Fruit fly (Drosophila melanogaster): ENCODE measurements around the gene Naa40.
A peak's percentile ranks its signal among the peaks of the same experiment; 100 is the strongest.

The Naa40 gene

dm6 chr3R:29723048-29723656, 1.6 kb downstream of the Naa40 start, which contains the start of gene Pcd (continued):
- TF ChIP-seq lab (GFP tag; optimal IDR thresholded peaks at IDR 0.05), result no peak
- TF ChIP-seq GATAe (GFP tag; conservative IDR thresholded peaks at IDR 0.05), result no peak
- TF ChIP-seq az2 (GFP tag; optimal IDR thresholded peaks at IDR 0.05), result no peak
- TF ChIP-seq Sox102F (GFP tag; optimal IDR thresholded peaks at IDR 0.05), result no peak
- no peak for TF ChIP-seq twi (tag; optimal IDR thresholded peaks at IDR 0.05)
- no peak for TF ChIP-seq grn (GFP tag; optimal IDR thresholded peaks at IDR 0.05)
- no peak for TF ChIP-seq CG3065 (GFP tag; optimal IDR thresholded peaks at IDR 0.05)
- no peak for TF ChIP-seq sisA (GFP tag; IDR thresholded peaks at IDR 0.05)
- TF ChIP-seq pum (GFP tag; optimal IDR thresholded peaks at IDR 0.05), result no peak
- TF ChIP-seq CG9876 (GFP tag; optimal IDR thresholded peaks at IDR 0.05), result no peak
- TF ChIP-seq Chrac-16 (GFP tag; optimal IDR thresholded peaks at IDR 0.05), result no peak
- TF ChIP-seq CG10654 (GFP tag; optimal IDR thresholded peaks at IDR 0.05), result no peak
- TF ChIP-seq ATbp (GFP tag; optimal IDR thresholded peaks at IDR 0.05), result no peak
- no peak for TF ChIP-seq br (optimal IDR thresholded peaks at IDR 0.05)
- TF ChIP-seq CG17328 (GFP tag; IDR thresholded peaks at IDR 0.05), result 0 out of 2 replicates have a peak, but pooled peaks have one; percentile 27
- no peak for TF ChIP-seq bcd (GFP tag; optimal IDR thresholded peaks at IDR 0.05)
- no peak for TF ChIP-seq HLH3B (GFP tag; IDR thresholded peaks at IDR 0.05)
- TF ChIP-seq CG8290 (GFP tag; optimal IDR thresholded peaks at IDR 0.05), result no peak
- TF ChIP-seq CG8290 (tag; optimal IDR thresholded peaks at IDR 0.05), result no peak
- TF ChIP-seq CG3995 (GFP tag; optimal IDR thresholded peaks at IDR 0.05), result peak; percentile 14
- TF ChIP-seq ssp (GFP tag; IDR thresholded peaks at IDR 0.05), result no peak
- no peak for TF ChIP-seq NfI (GFP tag; optimal IDR thresholded peaks at IDR 0.05)
- no peak for TF ChIP-seq CG17912 (GFP tag; optimal IDR thresholded peaks at IDR 0.05)
- no peak for TF ChIP-seq CG30403 (GFP tag; optimal IDR thresholded peaks at IDR 0.05)
- peak; percentile 52 for TF ChIP-seq nom (GFP tag; optimal IDR thresholded peaks at IDR 0.05)
- TF ChIP-seq CkIIα-i1 (GFP tag; IDR thresholded peaks at IDR 0.05), result no peak
- no peak for TF ChIP-seq ac (GFP tag; optimal IDR thresholded peaks at IDR 0.05)
- no peak for TF ChIP-seq ci (GFP tag; IDR thresholded peaks at IDR 0.05)
- no peak for TF ChIP-seq CG3163 (GFP tag; optimal IDR thresholded peaks at IDR 0.05)
- peak; percentile 90 for TF ChIP-seq scrt (GFP tag; optimal IDR thresholded peaks at IDR 0.05)
- no peak for TF ChIP-seq Blimp-1 (GFP tag; optimal IDR thresholded peaks at IDR 0.05)
- TF ChIP-seq exex (tag; optimal IDR thresholded peaks at IDR 0.05), result no peak
- TF ChIP-seq CG7271 (tag; optimal IDR thresholded peaks at IDR 0.05), result no peak
- TF ChIP-seq chif (GFP tag; optimal IDR thresholded peaks at IDR 0.05), result no peak
- no peak for TF ChIP-seq bigmax (GFP tag; optimal IDR thresholded peaks at IDR 0.05)
- no peak for TF ChIP-seq fd3F (GFP tag; optimal IDR thresholded peaks at IDR 0.05)
- no peak for TF ChIP-seq CG1792 (GFP tag; optimal IDR thresholded peaks at IDR 0.05)
- TF ChIP-seq CG11093 (GFP tag; IDR thresholded peaks at IDR 0.05), result no peak
- TF ChIP-seq CG8924 (tag; optimal IDR thresholded peaks at IDR 0.05), result peak; percentile 70
- TF ChIP-seq kay (GFP tag; optimal IDR thresholded peaks at IDR 0.05), result no peak
- TF ChIP-seq Lpt (GFP tag; optimal IDR thresholded peaks at IDR 0.05), result no peak
- peak; percentile 4 for TF ChIP-seq Sry-δ (GFP tag; optimal IDR thresholded peaks at IDR 0.05)
- TF ChIP-seq sr (GFP tag; IDR thresholded peaks at IDR 0.05), result no peak
- TF ChIP-seq fd96Cb (tag; optimal IDR thresholded peaks at IDR 0.05), result no peak
- no peak for TF ChIP-seq Doc3 (GFP tag; IDR thresholded peaks at IDR 0.05; ENCODE audit: partially characterized antibody)
- TF ChIP-seq hkb (optimal IDR thresholded peaks at IDR 0.05), result no peak
- no peak for TF ChIP-seq hkb (GFP tag; IDR thresholded peaks at IDR 0.05)
- no peak for TF ChIP-seq emc (GFP tag; optimal IDR thresholded peaks at IDR 0.05)
- no peak for TF ChIP-seq Deaf1 (tag; optimal IDR thresholded peaks at IDR 0.05)
- TF ChIP-seq lov (optimal IDR thresholded peaks at IDR 0.05), result no peak
- TF ChIP-seq lov (GFP tag; IDR thresholded peaks at IDR 0.05), result no peak
- peak; percentile 43 for TF ChIP-seq CG34376 (GFP tag; optimal IDR thresholded peaks at IDR 0.05)
- no peak for TF ChIP-seq CG10462 (GFP tag; optimal IDR thresholded peaks at IDR 0.05)
